Fruit fly (Drosophila melanogaster) whole organism, embryonic: ENCODE results near the gene CG5850.

Experiments
- B-H1 ChIP-seq: fragments of 200-800 bp; sonication (Bioruptor generic); IDR thresholded peaks from 3 replicates; pipeline ENCODE4 v1.3.6; 2022; ENCODE audit warnings: missing biosample characterization, missing genetic modification characterization
- BEAF-32 ChIP-seq: fragments of 200-800 bp; sonication (Bioruptor generic); optimal IDR thresholded peaks from 3 replicates; lab custom pipeline; 2017; ENCODE audit warnings: missing biosample characterization, missing genetic modification characterization, mild to moderate bottlenecking, moderate library complexity, missing genetic modification reagents
- CG10366 ChIP-seq: fragments of 200-800 bp; sonication (Bioruptor generic); IDR thresholded peaks from 2 replicates; pipeline ENCODE4 v1.3.6; 2022; ENCODE audit warnings: missing biosample characterization, missing genetic modification characterization
- CG11456 ChIP-seq: fragments of 200-800 bp; sonication (Bioruptor generic); IDR thresholded peaks from 3 replicates; pipeline ENCODE4 v1.3.6; 2022; ENCODE audit warnings: missing biosample characterization, missing genetic modification characterization
- CG12071 ChIP-seq: fragments of 200-800 bp; sonication (Bioruptor generic); optimal IDR thresholded peaks from 3 replicates; lab custom pipeline; 2018; ENCODE audit warnings: missing biosample characterization, mild to moderate bottlenecking, missing genetic modification characterization
- CG1233 ChIP-seq: fragments of 200-800 bp; sonication (Bioruptor generic); optimal IDR thresholded peaks from 4 replicates; lab custom pipeline; 2018; ENCODE audit warnings: missing biosample characterization, mild to moderate bottlenecking, missing genetic modification characterization
- CG12391 ChIP-seq: fragments of 200-800 bp; sonication (Bioruptor generic); optimal IDR thresholded peaks from 3 replicates; lab custom pipeline; 2018; ENCODE audit warnings: missing biosample characterization, mild to moderate bottlenecking, missing genetic modification characterization, moderate library complexity
- CG12659 ChIP-seq: fragments of 200-800 bp; sonication (Bioruptor generic); optimal IDR thresholded peaks from 3 replicates; lab custom pipeline; 2017; ENCODE audit warnings: mild to moderate bottlenecking, missing biosample characterization, missing genetic modification reagents, missing genetic modification characterization
- CG14014 ChIP-seq: fragments of 200-800 bp; sonication (Bioruptor generic); IDR thresholded peaks from 2 replicates; pipeline ENCODE4 v1.3.6; 2022; ENCODE audit warnings: missing biosample characterization, missing genetic modification characterization
- CG1529 ChIP-seq: fragments of 200-800 bp; sonication (Bioruptor generic); optimal IDR thresholded peaks from 3 replicates; lab custom pipeline; 2018; ENCODE audit warnings: missing biosample characterization, missing genetic modification characterization
- CG15479 ChIP-seq: fragments of 200-800 bp; sonication (Bioruptor generic); optimal IDR thresholded peaks from 3 replicates; lab custom pipeline; 2019; ENCODE audit warnings: missing biosample characterization, mild to moderate bottlenecking, missing genetic modification characterization, moderate library complexity
- CG2678 ChIP-seq: fragments of 200-800 bp; sonication (Bioruptor generic); optimal IDR thresholded peaks from 3 replicates; lab custom pipeline; 2019; ENCODE audit warnings: missing biosample characterization, mild to moderate bottlenecking, missing genetic modification characterization, moderate library complexity
- CG42726 ChIP-seq: fragments of 200-800 bp; sonication (Bioruptor generic); IDR thresholded peaks from 2 replicates; pipeline ENCODE4 v1.3.6; 2022; ENCODE audit warnings: missing biosample characterization, missing genetic modification characterization; ENCODE audit not compliant: partially characterized antibody
- CG6683 ChIP-seq: fragments of 200-800 bp; sonication (Bioruptor generic); optimal IDR thresholded peaks from 2 replicates; lab custom pipeline; 2017; ENCODE audit warnings: missing biosample characterization, mild to moderate bottlenecking, missing genetic modification characterization, missing genetic modification reagents
- CG7963 ChIP-seq: fragments of 200-800 bp; sonication (Bioruptor generic); IDR thresholded peaks from 3 replicates; pipeline ENCODE4 v1.3.6; 2022; ENCODE audit warnings: missing biosample characterization, missing genetic modification characterization; ENCODE audit not compliant: partially characterized antibody
- CG8924 ChIP-seq: fragments of 200-800 bp; optimal IDR thresholded peaks from 3 replicates; lab custom pipeline; 2019; ENCODE audit warnings: missing biosample characterization, mild to moderate bottlenecking, missing genetic modification characterization, moderate library complexity
- CG8944 ChIP-seq: fragments of 200-800 bp; sonication (Bioruptor generic); optimal IDR thresholded peaks from 3 replicates; lab custom pipeline; 2016; ENCODE audit warnings: missing biosample characterization, missing genetic modification characterization
- CkIIα-i1 ChIP-seq: fragments of 200-800 bp; sonication (Bioruptor generic); IDR thresholded peaks from 2 replicates; pipeline ENCODE4 v1.3.6; 2022; ENCODE audit warnings: missing biosample characterization, missing genetic modification characterization
- CrebB ChIP-seq: fragments of 200-800 bp; sonication (Bioruptor generic); optimal IDR thresholded peaks from 3 replicates; lab custom pipeline; 2018; ENCODE audit warnings: missing biosample characterization, mild to moderate bottlenecking, missing genetic modification characterization
- D19B ChIP-seq: fragments of 200-800 bp; sonication (Bioruptor generic); optimal IDR thresholded peaks from 2 replicates; lab custom pipeline; 2017; ENCODE audit warnings: missing biosample characterization, mild to moderate bottlenecking, missing genetic modification characterization
- Deaf1 ChIP-seq: fragments of 200-800 bp; optimal IDR thresholded peaks from 3 replicates; lab custom pipeline; 2019; ENCODE audit warnings: missing biosample characterization, mild to moderate bottlenecking, missing genetic modification characterization, moderate library complexity
- E2f1 ChIP-seq: fragments of 200-800 bp; sonication (Bioruptor generic); IDR thresholded peaks from 2 replicates; pipeline ENCODE4 v1.3.6; 2022; ENCODE audit warnings: missing biosample characterization, missing genetic modification characterization
- Fer2 ChIP-seq: fragments of 200-800 bp; sonication (Bioruptor generic); optimal IDR thresholded peaks from 2 replicates; lab custom pipeline; 2018; ENCODE audit warnings: missing biosample characterization, mild to moderate bottlenecking, missing genetic modification characterization, moderate library complexity
- HLH54F ChIP-seq: fragments of 200-800 bp; sonication (Bioruptor generic); optimal IDR thresholded peaks from 3 replicates; lab custom pipeline; 2016; ENCODE audit warnings: missing biosample characterization, missing genetic modification characterization
- Hsf ChIP-seq: fragments of 200-800 bp; sonication (Bioruptor generic); optimal IDR thresholded peaks from 3 replicates; lab custom pipeline; 2016; ENCODE audit warnings: missing biosample characterization, missing genetic modification characterization
- Mes4 ChIP-seq: fragments of 200-800 bp; sonication (Bioruptor generic); optimal IDR thresholded peaks from 2 replicates; lab custom pipeline; 2016; ENCODE audit warnings: missing biosample characterization, missing genetic modification characterization
- Mrtf ChIP-seq: fragments of 200-800 bp; sonication (Bioruptor generic); IDR thresholded peaks from 3 replicates; pipeline ENCODE4 v1.3.6; 2022; ENCODE audit warnings: missing biosample characterization, missing genetic modification characterization
- Sin3A ChIP-seq: fragments of >200 bp; optimal IDR thresholded peaks from 2 replicates; lab custom pipeline; 2018
- Vsx1 ChIP-seq: fragments of 200-800 bp; sonication (Bioruptor generic); optimal IDR thresholded peaks from 2 replicates; lab custom pipeline; 2017; ENCODE audit warnings: missing biosample characterization, mild to moderate bottlenecking, missing genetic modification characterization, missing genetic modification reagents
- Xbp1 ChIP-seq: fragments of 200-800 bp; sonication (Bioruptor generic); optimal IDR thresholded peaks from 3 replicates; lab custom pipeline; 2016; ENCODE audit warnings: missing biosample characterization, mild to moderate bottlenecking, missing genetic modification characterization
- Xrp1 ChIP-seq: fragments of 200-800 bp; sonication (Bioruptor generic); IDR thresholded peaks from 2 replicates; pipeline ENCODE4 v1.3.6; 2022; ENCODE audit warnings: missing biosample characterization, missing genetic modification characterization
- YL-1 ChIP-seq: fragments of 200-800 bp; sonication (Bioruptor generic); optimal IDR thresholded peaks from 3 replicates; lab custom pipeline; 2017; ENCODE audit warnings: missing biosample characterization, mild to moderate bottlenecking, missing genetic modification characterization
- bbx ChIP-seq: fragments of 200-800 bp; sonication (Bioruptor generic); IDR thresholded peaks from 2 replicates; pipeline ENCODE4 v1.3.6; 2022; ENCODE audit warnings: missing biosample characterization, missing genetic modification characterization; ENCODE audit not compliant: partially characterized antibody
- cad ChIP-seq: fragments of >200 bp; optimal IDR thresholded peaks from 2 replicates; lab custom pipeline; 2017; ENCODE audit warnings: missing biosample characterization, missing genetic modification characterization
- crp ChIP-seq, 2 experiments: fragments of 200-800 bp; sonication (Bioruptor generic); optimal IDR thresholded peaks; 2 replicates in 1 of 2; 3 replicates in 1 of 2; lab custom pipeline; 2017; ENCODE audit warnings: missing biosample characterization in 2 of 2, missing genetic modification characterization in 2 of 2, mild to moderate bottlenecking in 1 of 2, moderate library complexity in 1 of 2
- fd64A ChIP-seq: fragments of 200-800 bp; sonication (Bioruptor generic); optimal IDR thresholded peaks from 3 replicates; lab custom pipeline; 2018; ENCODE audit warnings: missing biosample characterization, mild to moderate bottlenecking, missing genetic modification characterization
- gcm2 ChIP-seq: fragments of 200-800 bp; sonication (Bioruptor generic); optimal IDR thresholded peaks from 2 replicates; lab custom pipeline; 2016; ENCODE audit warnings: missing biosample characterization, missing genetic modification characterization
- gem ChIP-seq: fragments of 200-800 bp; sonication (Bioruptor generic); optimal IDR thresholded peaks from 2 replicates; lab custom pipeline; 2019; ENCODE audit warnings: missing biosample characterization, mild to moderate bottlenecking, missing genetic modification characterization, moderate library complexity
- mld ChIP-seq: fragments of 200-800 bp; sonication (Bioruptor generic); IDR thresholded peaks from 3 replicates; pipeline ENCODE4 v1.3.6; 2022; ENCODE audit warnings: missing biosample characterization, missing genetic modification characterization; ENCODE audit not compliant: partially characterized antibody
- pum ChIP-seq: fragments of 200-800 bp; sonication (Bioruptor generic); optimal IDR thresholded peaks from 2 replicates; lab custom pipeline; 2016; ENCODE audit warnings: missing biosample characterization, missing genetic modification characterization
- row ChIP-seq: fragments of 200-800 bp; sonication (Bioruptor generic); IDR thresholded peaks from 3 replicates; pipeline ENCODE4 v1.3.6; 2022; ENCODE audit warnings: missing biosample characterization, missing genetic modification characterization
- salm ChIP-seq: fragments of 200-800 bp; sonication (Bioruptor generic); optimal IDR thresholded peaks from 2 replicates; lab custom pipeline; 2018; ENCODE audit warnings: missing biosample characterization, mild to moderate bottlenecking, missing genetic modification characterization
- scrt ChIP-seq: fragments of 200-800 bp; sonication (Bioruptor generic); optimal IDR thresholded peaks from 2 replicates; lab custom pipeline; 2018; ENCODE audit warnings: missing biosample characterization, mild to moderate bottlenecking, missing genetic modification characterization, moderate library complexity
- sisA ChIP-seq: fragments of 200-800 bp; sonication (Bioruptor generic); IDR thresholded peaks from 2 replicates; pipeline ENCODE4 v1.3.6; 2022; ENCODE audit warnings: missing biosample characterization, missing genetic modification characterization
- tgo ChIP-seq: fragments of 200-800 bp; sonication (Bioruptor generic); IDR thresholded peaks from 3 replicates; pipeline ENCODE4 v1.3.6; 2022; ENCODE audit warnings: missing biosample characterization, missing genetic modification characterization
- tll ChIP-seq, 2 experiments: fragments of 200-800 bp in 1 of 2; fragments of >200 bp in 1 of 2; sonication (Bioruptor generic) in 1 of 2; optimal IDR thresholded peaks; 2 replicates each; lab custom pipeline; 2017 to 2019; ENCODE audit warnings: missing biosample characterization in 2 of 2, missing genetic modification characterization in 2 of 2, mild to moderate bottlenecking in 1 of 2, moderate library complexity in 1 of 2
- unpg ChIP-seq: fragments of 200-800 bp; sonication (Bioruptor generic); optimal IDR thresholded peaks from 3 replicates; lab custom pipeline; 2018; ENCODE audit warnings: missing biosample characterization, mild to moderate bottlenecking, missing genetic modification characterization, moderate library complexity
- zf30C ChIP-seq: fragments of 200-800 bp; sonication (Bioruptor generic); optimal IDR thresholded peaks from 3 replicates; lab custom pipeline; 2018; ENCODE audit warnings: missing biosample characterization, mild to moderate bottlenecking, missing genetic modification characterization

The CG5850 gene

dm6 chr2L:9966983-9967737, 3.4 kb upstream of the CG5850 start, which contains the start of the genes Dref and RpL13 (continued):
- TF ChIP-seq tll (GFP tag; optimal IDR thresholded peaks at IDR 0.05; lab: Kevin White, UChicago) (peak in 1 of 2 experiments; percentile 18), pum (GFP tag; lab: Kevin White, UChicago) (peak; percentile 67), CG42726 (no peak), Vsx1 (GFP tag; lab: Kevin White, UChicago) (peak; percentile 93), YL-1 (peak; percentile 100), Mrtf (peak; percentile 52; the same call in 1 of the 3 replicates), tgo (peak; percentile 72), Hsf (peak; percentile 81), BEAF-32 (peak; percentile 84), sisA (GFP tag; lab: Robert Waterston, UW) (0 out of 2 replicates have a peak, but pooled peaks have one; percentile 19), CG10366 (GFP tag; lab: Robert Waterston, UW) (peak; percentile 68), CG6683 (peak; percentile 84), gem (peak; percentile 73), Fer2 (peak; percentile 86), CG1529 (GFP tag; lab: Kevin White, UChicago) (peak; percentile 79), Xrp1 (GFP tag; lab: Robert Waterston, UW) (peak; percentile 58; the same call in 1 of the 2 replicates), CG14014 (GFP tag; lab: Robert Waterston, UW) (peak; percentile 66), CG8924 (tag; lab: Kevin White, UChicago) (peak; percentile 85), zf30C (GFP tag; lab: Kevin White, UChicago) (peak; percentile 63), fd64A (GFP tag; lab: Kevin White, UChicago) (peak; percentile 94), Sin3A (peak; percentile 83), bbx (peak; percentile 68), Xbp1 (peak; percentile 77), mld (GFP tag; lab: Robert Waterston, UW) (no peak), salm (tag; lab: Kevin White, UChicago) (peak; percentile 84), B-H1 (GFP tag; lab: Robert Waterston, UW) (peak; percentile 39; the same call in 2 of the 3 replicates), gcm2 (GFP tag; lab: Kevin White, UChicago) (peak; percentile 80), Deaf1 (tag; lab: Kevin White, UChicago) (peak; percentile 64), CG15479 (GFP tag; lab: Kevin White, UChicago) (peak; percentile 79), CG1233 (GFP tag; lab: Kevin White, UChicago) (peak; percentile 93), CkIIα-i1 (GFP tag; lab: Robert Waterston, UW) (peak; percentile 3; the same call in 1 of the 2 replicates), HLH54F (peak; percentile 80), CG12391 (tag; lab: Kevin White, UChicago) (peak; percentile 88), E2f1 (GFP tag; lab: Robert Waterston, UW) (peak; percentile 67), row (peak; percentile 81), crp (GFP tag; optimal IDR thresholded peaks at IDR 0.05; lab: Kevin White, UChicago) (peak in 1 of 2 experiments; percentile 51), scrt (GFP tag; lab: Kevin White, UChicago) (peak; percentile 85), CG12659 (GFP tag; lab: Kevin White, UChicago) (peak; percentile 95), D19B (peak; percentile 75), cad (GFP tag; lab: Kevin White, UChicago) (no peak), CrebB (tag; lab: Kevin White, UChicago) (peak; percentile 92), CG2678 (tag; lab: Kevin White, UChicago) (peak; percentile 86), CG11456 (GFP tag; lab: Robert Waterston, UW) (peak; percentile 87), CG8944 (GFP tag; lab: Kevin White, UChicago) (peak; percentile 51), CG12071 (GFP tag; lab: Kevin White, UChicago) (peak; percentile 94), unpg (GFP tag; lab: Kevin White, UChicago) (peak; percentile 82), CG7963 (GFP tag; lab: Robert Waterston, UW) (peak; percentile 66; the same call in 1 of the 3 replicates), Mes4 (GFP tag; lab: Kevin White, UChicago) (peak; percentile 95)
